Fruit fly (Drosophila melanogaster): Measurements from ENCODE around the gene Usp39.

Gene Usp39

dm6 chrX:18857916-18858315 lies at the start of gene Usp39 (continued):
- TF ChIP-seq luna (GFP tag; optimal IDR thresholded peaks at IDR 0.05) (no peak), CG2875 (GFP tag; optimal IDR thresholded peaks at IDR 0.05) (no peak), ash1 (GFP tag; optimal IDR thresholded peaks at IDR 0.05) (no peak), nau (GFP tag; optimal IDR thresholded peaks at IDR 0.05) (no peak), NC2β (GFP tag; optimal IDR thresholded peaks at IDR 0.05) (no peak), Eip74EF (GFP tag; optimal IDR thresholded peaks at IDR 0.05) (no peak), GATAe (GFP tag; conservative IDR thresholded peaks at IDR 0.05) (no peak), dmrt99B (tag; optimal IDR thresholded peaks at IDR 0.05) (no peak), Ada2b (GFP tag; IDR thresholded peaks at IDR 0.05) (no peak), ttk (GFP tag; IDR thresholded peaks at IDR 0.05) (no peak), CG12104 (GFP tag; optimal IDR thresholded peaks at IDR 0.05) (no peak), hth (optimal IDR thresholded peaks at IDR 0.05) (no peak), CG1024 (GFP tag; IDR thresholded peaks at IDR 0.05) (peak; percentile 71; the same call in 1 of the 2 replicates), pan (optimal IDR thresholded peaks at IDR 0.05) (no peak), pan (GFP tag; optimal IDR thresholded peaks at IDR 0.05 in 1 of 2, IDR thresholded peaks at IDR 0.05 in 1 of 2) (peak in 1 of 2 experiments; percentile 19), CG16815 (GFP tag; optimal IDR thresholded peaks at IDR 0.05) (no peak), gcm2 (GFP tag; optimal IDR thresholded peaks at IDR 0.05) (no peak), gro (GFP tag; optimal IDR thresholded peaks at IDR 0.05) (no peak), corto (GFP tag; optimal IDR thresholded peaks at IDR 0.05) (no peak), CG1647 (GFP tag; optimal IDR thresholded peaks at IDR 0.05) (no peak), CG9437 (GFP tag; optimal IDR thresholded peaks at IDR 0.05) (no peak), onecut (GFP tag; IDR thresholded peaks at IDR 0.05) (no peak), Dref (GFP tag; IDR thresholded peaks at IDR 0.05) (peak; percentile 80), bcd (GFP tag; optimal IDR thresholded peaks at IDR 0.05) (no peak), tio (GFP tag; optimal IDR thresholded peaks at IDR 0.05) (no peak), CG14014 (GFP tag; IDR thresholded peaks at IDR 0.05) (no peak), cato (GFP tag; optimal IDR thresholded peaks at IDR 0.05; ENCODE audit: borderline replicate concordance) (no peak), CG2129 (GFP tag; IDR thresholded peaks at IDR 0.05; ENCODE audit: partially characterized antibody) (peak; percentile 24; the same call in 1 of the 2 replicates), so (GFP tag; IDR thresholded peaks at IDR 0.05) (no peak), Pdp1 (GFP tag; optimal IDR thresholded peaks at IDR 0.05) (peak in 1 of 2 experiments; percentile 2), CG13287 (GFP tag; IDR thresholded peaks at IDR 0.05; ENCODE audit: partially characterized antibody) (peak; percentile 53), croc (GFP tag; conservative IDR thresholded peaks at IDR 0.05) (no peak), CG10209 (GFP tag; optimal IDR thresholded peaks at IDR 0.05) (no peak), CoRest (tag; optimal IDR thresholded peaks at IDR 0.05) (peak; percentile 46), Side (GFP tag; optimal IDR thresholded peaks at IDR 0.05) (no peak), gsb-n (tag; optimal IDR thresholded peaks at IDR 0.05) (no peak), gfzf (GFP tag; optimal IDR thresholded peaks at IDR 0.05) (peak; percentile 15), CG10274 (GFP tag; optimal IDR thresholded peaks at IDR 0.05) (no peak), Xbp1 (GFP tag; optimal IDR thresholded peaks at IDR 0.05) (peak; percentile 50), CG12942 (GFP tag; optimal IDR thresholded peaks at IDR 0.05) (no peak), D19A (tag; optimal IDR thresholded peaks at IDR 0.05) (no peak), CG8765 (GFP tag; IDR thresholded peaks at IDR 0.05) (no peak), CG15601 (tag; optimal IDR thresholded peaks at IDR 0.05) (no peak), CG14050 (GFP tag; IDR thresholded peaks at IDR 0.05) (no peak), CG13894 (tag; optimal IDR thresholded peaks at IDR 0.05) (no peak), CG10654 (GFP tag; optimal IDR thresholded peaks at IDR 0.05) (no peak), sna (GFP tag; IDR thresholded peaks at IDR 0.05; ENCODE audit: partially characterized antibody) (0 out of 2 replicates have a peak, but pooled peaks have one; percentile 27), CG6791 (GFP tag; IDR thresholded peaks at IDR 0.05; ENCODE audit: partially characterized antibody) (peak; percentile 82), zfh1 (GFP tag; IDR thresholded peaks at IDR 0.05) (no peak; the same call in 2 of the 3 replicates), Hr3 (GFP tag; optimal IDR thresholded peaks at IDR 0.05) (peak; percentile 32), B-H2 (GFP tag; optimal IDR thresholded peaks at IDR 0.05) (no peak)
